Fruit fly (Drosophila melanogaster): ENCODE results near the gene tara.

Gene tara

DNA sequence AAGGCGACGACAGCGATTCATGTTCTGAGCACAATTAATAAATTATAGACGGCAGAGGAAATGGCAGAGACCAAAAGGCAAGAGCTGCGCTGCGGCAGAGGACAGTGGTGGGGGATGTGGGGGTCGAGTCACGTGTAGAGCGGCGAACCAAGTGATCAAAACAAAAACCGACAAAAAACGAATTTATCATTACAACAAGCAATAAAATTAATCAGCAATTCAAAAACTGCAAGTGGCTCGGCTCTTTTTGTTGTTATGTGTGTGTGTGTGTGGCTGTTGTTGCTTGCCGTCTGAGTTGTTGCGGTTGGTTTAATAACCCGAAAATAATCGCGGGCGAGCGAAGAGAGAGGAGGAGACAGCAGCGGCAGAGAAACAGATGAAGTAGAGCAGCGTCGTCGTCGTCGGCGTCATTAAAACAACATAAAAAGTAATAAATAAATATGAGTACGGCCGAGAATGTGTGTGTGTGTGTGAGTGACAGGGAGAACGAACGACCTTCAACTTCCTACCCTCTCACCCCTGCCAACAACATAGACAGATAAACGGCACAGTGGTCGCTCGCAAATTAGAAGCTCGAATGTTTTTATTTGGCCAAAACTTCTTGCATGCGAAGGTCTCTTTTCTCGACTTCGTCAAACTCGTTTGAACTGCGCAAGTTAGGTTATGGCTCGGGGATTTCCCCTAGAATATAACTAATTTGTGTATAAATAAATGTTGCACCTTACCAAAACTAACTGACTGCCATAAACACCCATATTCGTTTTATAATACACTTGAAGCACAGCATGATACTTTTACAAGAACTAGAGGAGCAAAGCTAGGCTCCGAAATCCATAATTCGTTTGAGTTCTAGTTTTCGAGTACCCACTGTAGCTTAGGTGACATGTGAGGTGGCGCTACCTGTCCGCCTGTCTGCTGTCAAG is 6.2 kb downstream of the tara start (continued):
- peak; percentile 87 for TF ChIP-seq CG11504 (tag; optimal IDR thresholded peaks at IDR 0.05)
- TF ChIP-seq gfzf (GFP tag; optimal IDR thresholded peaks at IDR 0.05): no peak
- no peak for TF ChIP-seq Poxn (GFP tag; IDR thresholded peaks at IDR 0.05)
- peak; percentile 53 for TF ChIP-seq CG12104 (GFP tag; optimal IDR thresholded peaks at IDR 0.05)
- peak; percentile 75 for TF ChIP-seq CG2120 (GFP tag; optimal IDR thresholded peaks at IDR 0.05)
- no peak for TF ChIP-seq CG31441 (GFP tag; IDR thresholded peaks at IDR 0.05)
- peak; percentile 81 for TF ChIP-seq CG9437 (GFP tag; optimal IDR thresholded peaks at IDR 0.05)
- peak; percentile 24 for TF ChIP-seq run (tag; optimal IDR thresholded peaks at IDR 0.05)
- TF ChIP-seq CG7745 (tag; optimal IDR thresholded peaks at IDR 0.05): no peak
- TF ChIP-seq CG3163 (GFP tag; optimal IDR thresholded peaks at IDR 0.05): peak; percentile 50
- peak; percentile 75 for TF ChIP-seq Chrac-16 (GFP tag; optimal IDR thresholded peaks at IDR 0.05)
- TF ChIP-seq Jarid2 (GFP tag; optimal IDR thresholded peaks at IDR 0.05): peak; percentile 37
- TF ChIP-seq CG13624 (GFP tag; optimal IDR thresholded peaks at IDR 0.05): peak; percentile 59
- no peak for TF ChIP-seq CG8478 (optimal IDR thresholded peaks at IDR 0.05)
- TF ChIP-seq hth (optimal IDR thresholded peaks at IDR 0.05): no peak
- no peak for TF ChIP-seq CG14860 (GFP tag; IDR thresholded peaks at IDR 0.05; ENCODE audit: partially characterized antibody)
- no peak for TF ChIP-seq hkb (optimal IDR thresholded peaks at IDR 0.05)
- TF ChIP-seq hkb (GFP tag; IDR thresholded peaks at IDR 0.05): no peak
- TF ChIP-seq CG30431 (GFP tag; optimal IDR thresholded peaks at IDR 0.05): peak; percentile 74
- peak; percentile 68 for TF ChIP-seq CG17359 (tag; optimal IDR thresholded peaks at IDR 0.05)
- TF ChIP-seq CG31388 (GFP tag; optimal IDR thresholded peaks at IDR 0.05): peak; percentile 15
- no peak for TF ChIP-seq Optix (GFP tag; IDR thresholded peaks at IDR 0.05)
- TF ChIP-seq CG32767 (GFP tag; IDR thresholded peaks at IDR 0.05): no peak
- TF ChIP-seq gcm2 (GFP tag; optimal IDR thresholded peaks at IDR 0.05): peak; percentile 64
- TF ChIP-seq nmo (GFP tag; optimal IDR thresholded peaks at IDR 0.05): peak; percentile 85
- peak; percentile 86 for TF ChIP-seq dmrt99B (tag; optimal IDR thresholded peaks at IDR 0.05)
- peak; percentile 53 for TF ChIP-seq Nf-YC (tag; optimal IDR thresholded peaks at IDR 0.05)
- peak; percentile 64 for TF ChIP-seq CG5245 (GFP tag; optimal IDR thresholded peaks at IDR 0.05)
- TF ChIP-seq CG15011 (GFP tag; optimal IDR thresholded peaks at IDR 0.05): peak; percentile 58
- TF ChIP-seq Fer1 (GFP tag; optimal IDR thresholded peaks at IDR 0.05): peak; percentile 77
- TF ChIP-seq prd (optimal IDR thresholded peaks at IDR 0.05): no peak
- TF ChIP-seq prd (GFP tag; IDR thresholded peaks at IDR 0.05): no peak
- TF ChIP-seq sima (GFP tag; optimal IDR thresholded peaks at IDR 0.05): peak; percentile 64
- no peak for TF ChIP-seq wdn (GFP tag; IDR thresholded peaks at IDR 0.05)
- peak; percentile 71 for TF ChIP-seq CG9609 (GFP tag; optimal IDR thresholded peaks at IDR 0.05)
- peak; percentile 64 for TF ChIP-seq nerfin-1 (tag; optimal IDR thresholded peaks at IDR 0.05)
- TF ChIP-seq CG10321 (GFP tag; IDR thresholded peaks at IDR 0.05): no peak
- no peak for TF ChIP-seq Scr (GFP tag; IDR thresholded peaks at IDR 0.05; ENCODE audit: partially characterized antibody)
- peak; percentile 76 for TF ChIP-seq CG10979 (tag; optimal IDR thresholded peaks at IDR 0.05)
- peak; percentile 66 for TF ChIP-seq tin (GFP tag; optimal IDR thresholded peaks at IDR 0.05)
- no peak for TF ChIP-seq CG4404 (GFP tag; IDR thresholded peaks at IDR 0.05)
- TF ChIP-seq salm (tag; optimal IDR thresholded peaks at IDR 0.05): no peak
- no peak for TF ChIP-seq CG32772 (GFP tag; IDR thresholded peaks at IDR 0.05)
- TF ChIP-seq cato (GFP tag; optimal IDR thresholded peaks at IDR 0.05; ENCODE audit: borderline replicate concordance): peak; percentile 59
- no peak for TF ChIP-seq CG42726 (GFP tag; IDR thresholded peaks at IDR 0.05; ENCODE audit: partially characterized antibody)
- TF ChIP-seq Hmr (GFP tag; optimal IDR thresholded peaks at IDR 0.05): peak; percentile 76
- peak; percentile 66 for TF ChIP-seq CG5180 (GFP tag; optimal IDR thresholded peaks at IDR 0.05)
- TF ChIP-seq stc (GFP tag; IDR thresholded peaks at IDR 0.05): no peak
- TF ChIP-seq CG14965 (GFP tag; optimal IDR thresholded peaks at IDR 0.05; ENCODE audit: borderline replicate concordance): no peak
- TF ChIP-seq pb (GFP tag; optimal IDR thresholded peaks at IDR 0.05): peak; percentile 43
